Worm (Caenorhabditis elegans) whole organism, midembryonic: ENCODE results near the gene gpa-9.

Experiments used
- T22C8.4 ChIP-seq: fragments of 200-800 bp; sonication (Bioruptor generic); IDR thresholded peaks from 2 replicates; pipeline ENCODE4 v1.3.6; 2022; ENCODE audit warnings: missing genetic modification characterization, missing compliant biosample characterization
- cog-1 ChIP-seq: sonication (generic microtip); optimal IDR thresholded peaks from 2 replicates; lab custom pipeline; 2016; ENCODE audit warnings: missing genetic modification characterization, missing compliant biosample characterization
- flt-1 ChIP-seq: fragments of 200-800 bp; sonication (Bioruptor generic); IDR thresholded peaks from 2 replicates; pipeline ENCODE4 v1.3.6; 2022; ENCODE audit warnings: missing genetic modification characterization, missing compliant biosample characterization
- klf-2 ChIP-seq: fragments of 200-800 bp; sonication (Bioruptor generic); conservative IDR thresholded peaks from 2 replicates; pipeline ENCODE4 v1.3.6; 2022; ENCODE audit warnings: missing genetic modification reagents, missing genetic modification characterization, missing compliant biosample characterization
- med-1 ChIP-seq: sonication (generic microtip); optimal IDR thresholded peaks from 2 replicates; lab custom pipeline; 2017; ENCODE audit warnings: missing genetic modification characterization, mild to moderate bottlenecking, missing compliant biosample characterization, antibody characterized with exemption, missing genetic modification reagents; ENCODE audit not compliant: insufficient read depth
- ref-1 ChIP-seq: fragments of 200-800 bp; sonication (Bioruptor generic); conservative IDR thresholded peaks from 2 replicates; pipeline ENCODE4 v1.3.6; 2022; ENCODE audit warnings: missing genetic modification reagents, missing genetic modification characterization, missing compliant biosample characterization
- tab-1 ChIP-seq: fragments of 200-800 bp; sonication (Bioruptor generic); IDR thresholded peaks from 2 replicates; pipeline ENCODE4 v1.3.6; 2022; ENCODE audit warnings: missing genetic modification characterization, missing compliant biosample characterization
- ztf-23 ChIP-seq: fragments of 200-800 bp; sonication (Bioruptor generic); IDR thresholded peaks from 2 replicates; pipeline ENCODE4 v1.3.6; 2022; ENCODE audit warnings: missing genetic modification reagents, missing genetic modification characterization, missing compliant biosample characterization
- ztf-29 ChIP-seq: fragments of 200-800 bp; sonication (Bioruptor generic); IDR thresholded peaks from 2 replicates; pipeline ENCODE4 v1.3.6; 2022; ENCODE audit warnings: missing genetic modification reagents, missing genetic modification characterization, missing compliant biosample characterization

Gene gpa-9

DNA sequence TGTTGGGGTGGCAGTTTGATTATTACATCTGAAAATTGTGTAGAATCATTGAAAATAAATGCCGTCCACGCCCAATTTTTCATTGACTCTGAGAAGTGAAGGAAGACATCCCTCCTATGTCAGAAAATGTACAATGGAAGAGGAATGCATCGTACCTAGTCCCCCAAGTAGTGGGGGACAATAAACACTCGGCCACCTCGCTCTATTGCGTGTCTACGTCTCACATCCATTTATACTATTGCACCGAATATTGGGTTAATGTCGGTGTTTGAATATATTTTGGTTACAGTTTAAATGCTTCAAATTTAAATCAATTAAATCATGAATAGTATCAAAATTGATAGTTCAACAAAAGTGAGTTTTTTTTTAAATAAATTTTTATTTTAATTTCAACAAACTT, 523 bp upstream of the gpa-9 start, which contains the start of gene lin-25:
TSS of gene lin-25 (plus strand) at position 290 of the 400 bp plus-strand sequence.
- no peak for TF ChIP-seq T22C8.4 (GFP tag; lab: Robert Waterston, UW)
- no peak for TF ChIP-seq ztf-23
- no peak for TF ChIP-seq med-1 (GFP tag; lab: Kevin White, UChicago)
- no peak for TF ChIP-seq ref-1 (GFP tag; lab: Robert Waterston, UW)
- TF ChIP-seq ztf-29 (GFP tag; lab: Robert Waterston, UW) = no peak
- TF ChIP-seq flt-1 (GFP tag; lab: Robert Waterston, UW) = no peak
- no peak for TF ChIP-seq cog-1
- TF ChIP-seq tab-1 = no peak
- no peak for TF ChIP-seq klf-2 (GFP tag; lab: Robert Waterston, UW)

DNA sequence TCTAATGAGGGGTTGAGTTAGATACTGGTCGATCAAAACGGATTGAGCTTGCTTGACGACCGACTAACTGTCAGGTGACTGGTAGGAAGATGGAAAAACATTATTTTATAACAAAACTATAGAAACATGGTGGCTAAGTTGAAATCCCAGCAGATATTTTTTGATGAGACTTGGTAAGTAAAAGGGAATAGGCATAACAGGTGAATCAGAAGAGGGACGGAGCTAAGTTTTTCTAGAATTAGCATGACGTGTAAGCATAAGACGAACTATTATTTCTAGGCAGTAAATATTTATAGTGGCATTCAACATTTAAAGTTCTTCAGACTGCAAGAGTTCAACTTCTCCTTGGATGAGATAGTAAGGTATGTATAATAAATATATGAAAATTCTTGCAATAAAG, 4.6 kb downstream of the gpa-9 start, which contains the start of gene F56H9.8:
TSS of gene F56H9.8 (plus strand) at position 301 of the 400 bp plus-strand sequence.
- TF ChIP-seq cog-1 = no peak
- TF ChIP-seq ztf-29 (GFP tag; lab: Robert Waterston, UW) = no peak
- TF ChIP-seq ref-1 (GFP tag; lab: Robert Waterston, UW) = no peak
- TF ChIP-seq ztf-23 = no peak
- no peak for TF ChIP-seq med-1 (GFP tag; lab: Kevin White, UChicago)
- no peak for TF ChIP-seq klf-2 (GFP tag; lab: Robert Waterston, UW)
- no peak for TF ChIP-seq flt-1 (GFP tag; lab: Robert Waterston, UW)
- no peak for TF ChIP-seq tab-1
- no peak for TF ChIP-seq T22C8.4 (GFP tag; lab: Robert Waterston, UW)

DNA sequence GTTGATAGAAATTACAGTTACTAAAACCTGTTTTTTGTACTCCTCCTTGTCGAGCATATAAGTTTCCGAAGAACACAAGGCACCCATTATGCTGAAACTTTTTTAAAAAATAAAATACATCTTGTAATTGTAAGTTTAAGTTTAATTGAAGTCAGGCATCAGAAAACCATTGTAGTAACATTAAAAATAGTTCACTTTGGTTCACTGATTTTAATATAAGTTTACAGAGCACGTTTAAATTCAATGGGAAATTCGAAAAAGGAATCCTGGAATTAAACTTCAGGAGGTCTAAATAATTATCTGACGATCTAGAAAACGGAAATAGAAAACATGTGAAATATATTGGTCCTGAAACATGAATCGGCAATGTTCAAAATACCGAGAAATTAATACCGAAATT, 8.7 kb downstream of the gpa-9 start, which contains the start of gene gpa-8:
TSS of gene gpa-8 (minus strand) at position 101 of the 400 bp plus-strand sequence.
- TF ChIP-seq cog-1 (no peak), ztf-23 (no peak)

DNA sequence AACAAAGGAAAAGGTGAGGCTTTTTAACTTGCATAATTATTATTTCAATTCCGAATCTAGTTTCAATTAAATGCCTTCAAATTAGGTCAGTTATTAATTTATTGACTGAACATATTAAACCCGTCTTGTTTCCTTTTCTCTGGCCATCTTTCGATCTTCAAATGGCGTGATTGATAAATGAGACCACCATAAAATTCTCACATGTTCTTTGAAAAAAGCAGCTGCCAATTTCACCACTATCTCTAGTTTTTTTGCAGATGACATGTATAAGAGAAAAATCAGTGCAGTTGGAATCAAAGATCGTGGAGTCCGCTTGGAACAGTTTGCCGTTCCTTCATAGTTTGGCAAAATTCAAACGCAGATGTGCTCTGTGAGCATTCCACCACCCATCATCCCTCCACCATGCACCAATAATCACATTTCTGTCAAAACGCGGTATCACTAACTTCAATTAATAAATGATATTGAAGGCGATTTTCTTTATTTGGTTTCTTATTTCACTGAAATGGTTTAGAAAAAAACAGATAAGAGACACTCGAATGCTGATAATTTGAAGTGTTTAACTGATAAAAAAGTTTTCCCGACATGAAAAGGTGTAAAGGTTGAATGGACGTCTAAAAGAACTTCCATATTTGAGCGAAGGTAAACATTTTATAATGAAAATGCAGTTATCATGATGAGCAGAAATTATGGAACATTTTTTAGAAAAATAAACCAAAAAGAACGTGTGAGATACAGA, 11.2 kb downstream of the gpa-9 start:
- no peak for TF ChIP-seq med-1 (GFP tag; lab: Kevin White, UChicago)
- no peak for TF ChIP-seq ztf-29 (GFP tag; lab: Robert Waterston, UW)
- no peak for TF ChIP-seq ref-1 (GFP tag; lab: Robert Waterston, UW)
- TF ChIP-seq cog-1 = no peak
- TF ChIP-seq T22C8.4 (GFP tag; lab: Robert Waterston, UW) = no peak
- TF ChIP-seq flt-1 (GFP tag; lab: Robert Waterston, UW) = no peak
- no peak for TF ChIP-seq klf-2 (GFP tag; lab: Robert Waterston, UW)
- TF ChIP-seq ztf-23 = no peak
- no peak for TF ChIP-seq tab-1

DNA sequence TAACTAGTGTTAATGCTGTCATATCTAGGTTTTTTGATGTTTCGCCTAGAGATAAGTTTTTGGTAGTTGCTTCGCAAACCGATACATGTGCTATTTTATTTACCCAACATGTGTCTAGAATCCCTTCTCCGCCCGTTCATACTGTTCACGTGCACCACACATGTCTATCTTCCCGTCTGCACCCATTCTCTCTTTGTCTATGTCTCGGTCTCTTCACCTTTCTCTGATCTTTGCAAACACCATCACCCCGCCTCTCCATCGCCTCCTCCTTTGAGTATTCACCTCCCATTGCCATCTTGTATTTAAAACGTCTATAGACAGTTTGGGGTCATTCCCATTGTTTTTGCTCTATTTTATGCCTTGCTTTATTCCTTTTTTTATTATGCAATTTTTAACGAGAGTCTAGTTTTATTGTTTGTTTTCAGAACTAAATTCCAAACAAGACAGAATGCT, 11.8 kb downstream of the gpa-9 start, which contains the start of gene F56H9.2:
TSS of gene F56H9.2 (plus strand) at position 426 of the 453 bp plus-strand sequence.
- TF ChIP-seq T22C8.4 (GFP tag; lab: Robert Waterston, UW) (no peak), ztf-23 (0 out of 2 replicates have a peak, but pooled peaks have one; percentile 48)

DNA sequence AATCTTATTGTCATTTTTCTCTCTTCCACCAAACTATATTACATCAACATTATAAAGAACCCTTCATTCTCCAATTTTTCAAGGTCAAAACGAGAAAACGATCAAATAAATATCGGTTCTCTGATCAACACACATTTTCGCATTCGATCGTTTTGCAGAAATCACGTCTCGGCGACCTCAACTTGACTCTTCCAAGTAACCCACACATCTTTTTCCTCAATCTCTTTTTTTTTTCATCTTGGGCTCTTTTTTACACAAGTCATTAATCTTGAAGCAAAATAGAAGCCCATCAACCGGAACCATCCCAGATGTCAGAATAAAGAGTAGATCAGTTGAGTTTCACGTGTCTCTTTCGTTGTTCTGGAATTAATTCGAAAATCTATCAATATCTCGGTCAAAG, 12.9 kb downstream of the gpa-9 start:
- TF ChIP-seq flt-1 (GFP tag; lab: Robert Waterston, UW) = no peak
- TF ChIP-seq T22C8.4 (GFP tag; lab: Robert Waterston, UW) = no peak
- no peak for TF ChIP-seq ztf-23
- TF ChIP-seq klf-2 (GFP tag; lab: Robert Waterston, UW) = no peak
- no peak for TF ChIP-seq med-1 (GFP tag; lab: Kevin White, UChicago)
- no peak for TF ChIP-seq cog-1
- no peak for TF ChIP-seq ref-1 (GFP tag; lab: Robert Waterston, UW)
- TF ChIP-seq ztf-29 (GFP tag; lab: Robert Waterston, UW) = no peak
- no peak for TF ChIP-seq tab-1

DNA sequence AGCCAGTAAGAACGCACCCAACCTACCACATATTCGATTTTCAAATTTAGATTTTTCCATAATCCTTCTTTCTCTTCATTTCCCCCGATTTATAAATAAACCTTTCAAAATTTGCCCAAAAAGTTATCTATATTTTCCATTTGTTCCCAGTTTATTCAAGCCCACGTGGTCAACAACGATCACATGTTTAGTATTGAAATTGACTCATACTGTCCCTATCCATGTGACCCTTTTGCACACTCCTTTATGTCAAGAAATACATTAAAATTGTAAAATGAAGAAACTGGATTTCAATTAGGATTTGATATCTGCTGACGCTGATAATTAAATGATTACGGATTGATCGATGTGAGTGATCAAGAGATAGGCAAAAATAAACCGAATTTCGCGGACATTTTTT, 13.9 kb downstream of the gpa-9 start:
- TF ChIP-seq ztf-29 (GFP tag; lab: Robert Waterston, UW) (no peak), T22C8.4 (GFP tag; lab: Robert Waterston, UW) (no peak), tab-1 (no peak), cog-1 (no peak), med-1 (GFP tag; lab: Kevin White, UChicago) (no peak), ref-1 (GFP tag; lab: Robert Waterston, UW) (no peak), ztf-23 (no peak), flt-1 (GFP tag; lab: Robert Waterston, UW) (no peak), klf-2 (GFP tag; lab: Robert Waterston, UW) (no peak)

DNA sequence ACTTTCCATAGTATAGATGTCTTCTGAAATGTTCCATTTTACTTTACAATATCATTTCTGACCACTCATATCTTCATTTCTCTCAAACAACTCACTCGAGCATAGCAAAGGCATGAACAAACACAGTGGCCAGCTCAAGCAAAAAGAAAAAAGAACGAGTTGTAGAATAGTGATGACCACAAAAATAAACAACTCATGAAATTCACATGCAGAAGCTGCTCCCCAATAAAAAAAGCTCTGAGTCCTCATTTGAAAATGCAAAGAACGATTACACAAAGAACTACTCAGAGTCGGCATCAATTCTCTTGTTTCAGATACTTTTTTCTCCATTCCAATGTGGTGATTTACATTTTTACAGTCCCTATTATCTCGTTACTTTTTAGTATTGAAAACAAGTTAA, 14.4 kb downstream of the gpa-9 start:
- TF ChIP-seq ztf-23 = no peak
- TF ChIP-seq flt-1 (GFP tag; lab: Robert Waterston, UW) = no peak
- no peak for TF ChIP-seq klf-2 (GFP tag; lab: Robert Waterston, UW)
- no peak for TF ChIP-seq ref-1 (GFP tag; lab: Robert Waterston, UW)
- no peak for TF ChIP-seq ztf-29 (GFP tag; lab: Robert Waterston, UW)
- TF ChIP-seq cog-1 = no peak
- no peak for TF ChIP-seq tab-1
- TF ChIP-seq T22C8.4 (GFP tag; lab: Robert Waterston, UW) = no peak
- TF ChIP-seq med-1 (GFP tag; lab: Kevin White, UChicago) = no peak

DNA sequence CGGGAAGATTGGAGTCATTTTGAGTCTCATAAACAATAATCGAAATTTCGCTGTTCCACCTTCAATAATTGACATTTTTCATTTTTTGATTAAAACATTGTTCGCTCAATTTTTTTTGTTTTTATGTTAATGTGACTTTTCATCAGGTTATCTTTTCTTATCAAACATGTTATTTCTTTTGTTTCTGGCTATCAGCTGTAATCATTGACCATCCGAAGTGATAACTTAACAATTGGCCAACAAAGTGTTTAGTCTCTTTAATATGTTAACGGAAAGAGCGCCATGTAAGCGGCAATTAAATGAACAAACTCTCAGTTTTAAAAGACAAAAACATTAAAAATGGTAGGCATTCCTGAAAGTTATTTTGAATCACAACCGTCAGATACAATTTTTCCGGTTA, 15.1 kb downstream of the gpa-9 start:
- TF ChIP-seq ztf-23 (no peak), cog-1 (no peak), flt-1 (GFP tag; lab: Robert Waterston, UW) (no peak), tab-1 (no peak)

DNA sequence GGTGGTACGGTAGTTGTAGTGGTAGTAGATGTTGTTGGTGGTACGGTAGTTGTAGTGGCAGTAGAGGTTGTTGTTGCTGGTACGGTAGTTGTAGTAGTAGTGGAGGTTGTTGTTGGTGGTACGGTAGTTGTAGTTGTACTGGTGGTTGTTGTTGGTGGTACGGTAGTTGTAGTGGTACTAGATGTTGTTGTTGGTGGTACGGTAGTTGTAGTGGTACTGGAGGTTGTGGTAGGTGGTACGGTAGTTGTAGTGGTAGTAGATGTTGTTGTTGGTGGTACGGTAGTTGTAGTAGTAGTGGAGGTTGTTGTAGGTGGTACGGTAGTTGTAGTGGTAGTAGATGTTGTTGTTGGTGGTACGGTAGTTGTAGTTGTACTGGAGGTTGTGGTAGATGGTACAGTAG, 16.1 kb downstream of the gpa-9 start:
- TF ChIP-seq ref-1 (GFP tag; lab: Robert Waterston, UW) (no peak), flt-1 (GFP tag; lab: Robert Waterston, UW) (0 out of 2 replicates have a peak, but pooled peaks have one; percentile 14), ztf-23 (0 out of 2 replicates have a peak, but pooled peaks have one; percentile 61)
